Fruit fly (Drosophila melanogaster): ENCODE results near the gene CG14130.

CG14130 gene

DNA sequence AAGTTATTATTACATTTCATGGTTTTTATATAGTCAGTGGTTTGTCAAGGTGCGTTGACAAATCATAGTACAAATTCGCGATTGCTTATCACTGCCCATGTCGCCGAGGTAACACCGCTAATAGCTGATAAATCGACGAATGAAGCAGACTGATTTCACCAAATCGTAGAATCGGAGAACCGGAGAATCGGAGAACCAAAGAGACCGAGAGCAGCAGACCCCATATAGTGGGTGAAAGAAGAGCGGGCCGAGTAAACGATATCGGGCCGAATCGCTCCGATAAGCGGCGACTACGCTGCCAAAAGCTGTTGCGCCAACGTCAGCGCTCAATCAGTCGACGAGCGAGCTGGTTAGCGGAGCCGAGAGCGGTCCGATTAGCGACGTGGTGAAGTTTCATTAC lies 38.5 kb upstream of the CG14130 start, which contains the start of gene CG14131 (continued):
- TF ChIP-seq CG18011 (GFP tag; optimal IDR thresholded peaks at IDR 0.05) (no peak), E2f2 (GFP tag; IDR thresholded peaks at IDR 0.05) (no peak), mirr (GFP tag; optimal IDR thresholded peaks at IDR 0.05) (peak; percentile 97), hb (GFP tag; IDR thresholded peaks at IDR 0.05; ENCODE audit: partially characterized antibody) (no peak), Deaf1 (tag; optimal IDR thresholded peaks at IDR 0.05) (peak; percentile 83)

- no peak for TF ChIP-seq CG15073 (GFP tag; optimal IDR thresholded peaks at IDR 0.05)
- TF ChIP-seq Awh (GFP tag; IDR thresholded peaks at IDR 0.05), result no peak
- TF ChIP-seq sim (GFP tag; IDR thresholded peaks at IDR 0.05), result no peak
- TF ChIP-seq vvl (GFP tag; IDR thresholded peaks at IDR 0.05), result peak; percentile 24; the same call in 1 of the 2 replicates
- TF ChIP-seq Sry-δ (GFP tag; optimal IDR thresholded peaks at IDR 0.05), result peak; percentile 26
- TF ChIP-seq fd64A (GFP tag; optimal IDR thresholded peaks at IDR 0.05), result no peak
- peak; percentile 42 for TF ChIP-seq grn (GFP tag; optimal IDR thresholded peaks at IDR 0.05)
- TF ChIP-seq row (GFP tag; IDR thresholded peaks at IDR 0.05), result peak; percentile 13; the same call in 1 of the 3 replicates
- TF ChIP-seq sens (GFP tag), result peak; percentile 44
- TF ChIP-seq danr (GFP tag; IDR thresholded peaks at IDR 0.05), result 0 out of 2 replicates have a peak, but pooled peaks have one; percentile 6
- TF ChIP-seq dysf (GFP tag; IDR thresholded peaks at IDR 0.05), result no peak
- peak; percentile 33 for TF ChIP-seq lab (GFP tag; optimal IDR thresholded peaks at IDR 0.05)
- peak; percentile 78 for TF ChIP-seq mirr (GFP tag; optimal IDR thresholded peaks at IDR 0.05)
- peak in 1 of 2 experiments; percentile 77 for TF ChIP-seq Hr78 (GFP tag; optimal IDR thresholded peaks at IDR 0.05)
- TF ChIP-seq cg (GFP tag; optimal IDR thresholded peaks at IDR 0.05), result peak; percentile 72
- peak; percentile 19 for TF ChIP-seq HmgZ (tag; optimal IDR thresholded peaks at IDR 0.05)
- TF ChIP-seq sug (tag; optimal IDR thresholded peaks at IDR 0.05), result peak; percentile 82
- TF ChIP-seq Scr (GFP tag; IDR thresholded peaks at IDR 0.05; ENCODE audit: partially characterized antibody), result no peak
- TF ChIP-seq Ptx1 (GFP tag; IDR thresholded peaks at IDR 0.05), result no peak
- peak; percentile 41 for TF ChIP-seq exex (tag; optimal IDR thresholded peaks at IDR 0.05)
- TF ChIP-seq HLH4C (GFP tag; IDR thresholded peaks at IDR 0.05; ENCODE audit: partially characterized antibody), result 0 out of 3 replicates have a peak, but pooled peaks have one; percentile 9
- TF ChIP-seq BEAF-32 (GFP tag; optimal IDR thresholded peaks at IDR 0.05), result peak; percentile 39
Measured at dm6 chr3L:11777348-11777958, 37.8 kb upstream of the CG14130 start.

- TF ChIP-seq jing (GFP tag; optimal IDR thresholded peaks at IDR 0.05) (no peak), E2f1 (GFP tag; IDR thresholded peaks at IDR 0.05) (0 out of 2 replicates have a peak, but pooled peaks have one; percentile 40), Bteb2 (GFP tag; optimal IDR thresholded peaks at IDR 0.05) (peak; percentile 15), CG11723 (GFP tag; optimal IDR thresholded peaks at IDR 0.05) (no peak), Pdp1 (GFP tag; optimal IDR thresholded peaks at IDR 0.05) (peak in 1 of 2 experiments; percentile 7), ab (GFP tag; optimal IDR thresholded peaks at IDR 0.05) (no peak), Rfx (GFP tag; IDR thresholded peaks at IDR 0.05) (peak; percentile 79), ems (GFP tag; optimal IDR thresholded peaks at IDR 0.05) (no peak), CG4328 (GFP tag; optimal IDR thresholded peaks at IDR 0.05) (peak; percentile 3), lbe (GFP tag; optimal IDR thresholded peaks at IDR 0.05) (no peak), Dek (tag; optimal IDR thresholded peaks at IDR 0.05) (no peak), Taf1 (GFP tag; IDR thresholded peaks at IDR 0.05) (0 out of 2 replicates have a peak, but pooled peaks have one; percentile 15), CrebB (tag; optimal IDR thresholded peaks at IDR 0.05) (no peak), CG4424 (GFP tag; optimal IDR thresholded peaks at IDR 0.05) (peak; percentile 1), CG11560 (tag; IDR thresholded peaks at IDR 0.05) (no peak), CG18599 (GFP tag; optimal IDR thresholded peaks at IDR 0.05) (peak; percentile 58), CG10321 (GFP tag; IDR thresholded peaks at IDR 0.05) (0 out of 2 replicates have a peak, but pooled peaks have one; percentile 21), D (optimal IDR thresholded peaks at IDR 0.05) (no peak), D (GFP tag; optimal IDR thresholded peaks at IDR 0.05) (no peak), slbo (GFP tag; IDR thresholded peaks at IDR 0.05) (peak; percentile 65), CG3838 (GFP tag; optimal IDR thresholded peaks at IDR 0.05) (no peak), CG9727 (GFP tag; optimal IDR thresholded peaks at IDR 0.05) (peak; percentile 3), sr (GFP tag; IDR thresholded peaks at IDR 0.05) (peak; percentile 86)
Measured at dm6 chr3L:11785291-11785690, 30.0 kb upstream of the CG14130 start.

Measured in whole organism, embryonic.